Worm (Caenorhabditis elegans) whole organism, early embryonic: Measurements from ENCODE around the gene C10B5.1.
"Not testable (repeated sequence)": the region's sequence is repeated elsewhere in the genome, so short reads cannot be mapped to it uniquely, and the experiment has no call there.

Experiments used
- aly-1 ChIP-seq: sonication (generic microtip); optimal IDR thresholded peaks from 2 replicates; lab custom pipeline; 2016; ENCODE audit warnings: missing genetic modification characterization, missing compliant biosample characterization
- ama-1 ChIP-seq: fragments of 150-350 bp; optimal IDR thresholded peaks from 2 replicates; lab custom pipeline; 2014
- ceh-13 ChIP-seq: fragments of 200-800 bp; sonication (Bioruptor generic); optimal IDR thresholded peaks from 2 replicates; lab custom pipeline; 2018; ENCODE audit warnings: mild to moderate bottlenecking, missing genetic modification characterization, missing compliant biosample characterization
- ets-7 ChIP-seq: sonication (generic microtip); optimal IDR thresholded peaks from 2 replicates; lab custom pipeline; 2016; ENCODE audit warnings: missing genotype, missing genetic modification characterization, missing compliant biosample characterization
- hnd-1 ChIP-seq: sonication (generic microtip); optimal IDR thresholded peaks from 2 replicates; lab custom pipeline; 2016; ENCODE audit warnings: missing genetic modification characterization, missing compliant biosample characterization
- scrt-1 ChIP-seq: fragments of 200-800 bp; sonication (Bioruptor generic); IDR thresholded peaks from 2 replicates; pipeline ENCODE4 v1.3.6; 2022; ENCODE audit warnings: missing genetic modification characterization, missing compliant biosample characterization
- tbx-11 ChIP-seq: fragments of 200-800 bp; sonication (Bioruptor generic); IDR thresholded peaks from 2 replicates; pipeline ENCODE4 v1.3.6; 2022; ENCODE audit warnings: missing genetic modification characterization, missing compliant biosample characterization
- tbx-37 ChIP-seq: fragments of 200-800 bp; sonication (Bioruptor generic); conservative IDR thresholded peaks from 2 replicates; pipeline ENCODE4 v1.3.6; 2022; ENCODE audit warnings: missing genetic modification reagents, missing genetic modification characterization, missing compliant biosample characterization

ce11 chrV:8574762-8575161 is 6.3 kb upstream of the C10B5.1 start, which contains the start of gene F25G6.1:
- TF ChIP-seq tbx-11; ets-7 (tag; lab: Kevin White, UChicago); aly-1 (tag; lab: Kevin White, UChicago); ceh-13 (GFP tag; lab: Kevin White, UChicago); scrt-1 (GFP tag; lab: Robert Waterston, UW); ama-1 (lab: Kevin White, UChicago); hnd-1 (tag; lab: Kevin White, UChicago); tbx-37: not testable (repeated sequence)
